Worm (Caenorhabditis elegans) whole organism, young adult: ENCODE measurements around the gene C06E2.1.

Source experiments
- B0019.2 ChIP-seq: fragments of 200-800 bp; sonication (Bioruptor generic); conservative IDR thresholded peaks from 2 replicates; pipeline ENCODE4 v1.3.6; 2022; ENCODE audit warnings: missing genetic modification reagents, missing genetic modification characterization, missing compliant biosample characterization
- C17E4.6 ChIP-seq: fragments of 200-800 bp; sonication (Bioruptor generic); IDR thresholded peaks from 2 replicates; pipeline ENCODE4 v1.3.6; 2022; ENCODE audit warnings: missing genetic modification reagents, missing genetic modification characterization, missing compliant biosample characterization
- F10E7.11 ChIP-seq: sonication (generic microtip); optimal IDR thresholded peaks from 2 replicates; lab custom pipeline; 2017; ENCODE audit warnings: mild to moderate bottlenecking, missing genetic modification characterization, moderate library complexity, missing compliant biosample characterization
- F23B12.7 ChIP-seq: sonication (generic microtip); optimal IDR thresholded peaks from 2 replicates; lab custom pipeline; 2017; ENCODE audit warnings: missing genetic modification characterization, mild to moderate bottlenecking, missing compliant biosample characterization, antibody characterized with exemption, moderate library complexity; ENCODE audit not compliant: insufficient read depth
- F33H1.4 ChIP-seq: fragments of 200-800 bp; sonication (Bioruptor generic); IDR thresholded peaks from 2 replicates; pipeline ENCODE4 v1.3.6; 2022; ENCODE audit warnings: missing genetic modification reagents, missing genetic modification characterization, missing compliant biosample characterization
- F39B2.1 ChIP-seq: fragments of 200-800 bp; sonication (Bioruptor generic); IDR thresholded peaks from 2 replicates; pipeline ENCODE4 v1.3.6; 2022; ENCODE audit warnings: missing genetic modification reagents, missing genetic modification characterization, missing compliant biosample characterization
- F57A8.1 ChIP-seq: fragments of 200-800 bp; sonication (Bioruptor generic); optimal IDR thresholded peaks from 2 replicates; lab custom pipeline; 2018; ENCODE audit warnings: mild to moderate bottlenecking, missing genetic modification characterization, moderate library complexity, missing compliant biosample characterization
- Y56A3A.18 ChIP-seq: fragments of 200-800 bp; sonication (Bioruptor generic); IDR thresholded peaks from 2 replicates; pipeline ENCODE4 v1.3.6; 2022; ENCODE audit warnings: missing genetic modification reagents, missing genetic modification characterization, missing compliant biosample characterization
- Y95B8A.8 ChIP-seq: fragments of 200-800 bp; sonication (Bioruptor generic); IDR thresholded peaks from 2 replicates; pipeline ENCODE4 v1.3.6; 2022; ENCODE audit warnings: missing genetic modification reagents, missing genetic modification characterization, missing compliant biosample characterization
- akir-1 ChIP-seq: fragments of 200-800 bp; sonication (Bioruptor generic); optimal IDR thresholded peaks from 2 replicates; lab custom pipeline; 2018; ENCODE audit warnings: mild to moderate bottlenecking, missing genetic modification characterization, moderate library complexity, missing compliant biosample characterization
- aptf-3 ChIP-seq: fragments of 200-800 bp; sonication (Bioruptor generic); IDR thresholded peaks from 2 replicates; pipeline ENCODE4 v1.3.6; 2022; ENCODE audit warnings: missing genetic modification characterization, missing compliant biosample characterization
- atf-7 ChIP-seq: sonication (generic microtip); optimal IDR thresholded peaks from 2 replicates; lab custom pipeline; 2017; ENCODE audit warnings: mild to moderate bottlenecking, missing genetic modification characterization, missing compliant biosample characterization
- athp-1 ChIP-seq: sonication (generic microtip); optimal IDR thresholded peaks from 2 replicates; lab custom pipeline; 2017; ENCODE audit warnings: mild to moderate bottlenecking, missing genetic modification characterization, missing compliant biosample characterization
- attf-3 ChIP-seq: fragments of 200-800 bp; sonication (Bioruptor generic); conservative IDR thresholded peaks from 2 replicates; pipeline ENCODE4 v1.3.6; 2022; ENCODE audit warnings: missing genetic modification reagents, missing genetic modification characterization, missing compliant biosample characterization
- attf-6 ChIP-seq: fragments of 200-800 bp; sonication (Bioruptor generic); IDR thresholded peaks from 2 replicates; pipeline ENCODE4 v1.3.6; 2022; ENCODE audit warnings: missing genetic modification reagents, missing genetic modification characterization, missing compliant biosample characterization
- bed-1 ChIP-seq: fragments of 200-800 bp; sonication (Bioruptor generic); IDR thresholded peaks from 2 replicates; pipeline ENCODE4 v1.3.6; 2022; ENCODE audit warnings: missing genetic modification reagents, missing genetic modification characterization, missing compliant biosample characterization
- cebp-2 ChIP-seq: fragments of 200-800 bp; sonication (Bioruptor generic); IDR thresholded peaks from 2 replicates; pipeline ENCODE4 v1.3.6; 2022; ENCODE audit warnings: missing genetic modification characterization, missing compliant biosample characterization
- ceh-58 ChIP-seq: fragments of 200-800 bp; sonication (Bioruptor generic); IDR thresholded peaks from 2 replicates; pipeline ENCODE4 v1.3.6; 2022; ENCODE audit warnings: missing genetic modification characterization, missing compliant biosample characterization
- ceh-79 ChIP-seq: sonication (generic microtip); optimal IDR thresholded peaks from 2 replicates; lab custom pipeline; 2017; ENCODE audit warnings: mild to moderate bottlenecking, missing genetic modification characterization, missing compliant biosample characterization
- chd-7 ChIP-seq: sonication (generic microtip); optimal IDR thresholded peaks from 2 replicates; lab custom pipeline; 2016; ENCODE audit warnings: mild to moderate bottlenecking, missing genetic modification characterization, moderate library complexity, missing compliant biosample characterization
- dpl-1 ChIP-seq: fragments of 150-350 bp; optimal IDR thresholded peaks from 2 replicates; lab custom pipeline; 2014; ENCODE audit warnings: missing biosample characterization, missing genetic modification reagents, missing genetic modification characterization
- egrh-3 ChIP-seq: fragments of 200-800 bp; sonication (Bioruptor generic); IDR thresholded peaks from 2 replicates; pipeline ENCODE4 v1.3.6; 2022; ENCODE audit warnings: missing genetic modification reagents, missing genetic modification characterization, missing compliant biosample characterization
- ekl-4 ChIP-seq: fragments of 200-800 bp; sonication (Bioruptor generic); IDR thresholded peaks from 2 replicates; pipeline ENCODE4 v1.3.6; 2022; ENCODE audit warnings: missing genetic modification reagents, missing genetic modification characterization, missing compliant biosample characterization
- him-1 ChIP-seq: sonication (generic microtip); optimal IDR thresholded peaks from 2 replicates; lab custom pipeline; 2016; ENCODE audit warnings: missing genotype, missing genetic modification reagents, missing genetic modification characterization, missing compliant biosample characterization
- hlh-12 ChIP-seq: sonication (generic microtip); optimal IDR thresholded peaks from 2 replicates; lab custom pipeline; 2016; ENCODE audit warnings: missing genetic modification characterization, missing compliant biosample characterization
- hmg-1.2 ChIP-seq: fragments of 200-800 bp; sonication (Bioruptor generic); IDR thresholded peaks from 2 replicates; pipeline ENCODE4 v1.3.6; 2022; ENCODE audit warnings: missing genetic modification reagents, missing genetic modification characterization, missing compliant biosample characterization
- let-526 ChIP-seq: fragments of 200-800 bp; sonication (Bioruptor generic); IDR thresholded peaks from 2 replicates; pipeline ENCODE4 v1.3.6; 2022; ENCODE audit warnings: missing genetic modification reagents, missing genetic modification characterization, missing compliant biosample characterization
- lin-26 ChIP-seq: fragments of 200-800 bp; sonication (Bioruptor generic); IDR thresholded peaks from 2 replicates; pipeline ENCODE4 v1.3.6; 2022; ENCODE audit warnings: missing genetic modification reagents, missing genetic modification characterization, missing compliant biosample characterization
- lsy-27 ChIP-seq: sonication (generic microtip); optimal IDR thresholded peaks from 2 replicates; lab custom pipeline; 2017; ENCODE audit warnings: missing genetic modification characterization, mild to moderate bottlenecking, missing compliant biosample characterization, antibody characterized with exemption, missing genotype, borderline replicate concordance; ENCODE audit not compliant: insufficient read depth
- madf-10 ChIP-seq: sonication (generic microtip); optimal IDR thresholded peaks from 2 replicates; lab custom pipeline; 2016; ENCODE audit warnings: mild to moderate bottlenecking, missing genetic modification characterization, missing compliant biosample characterization
- mel-28 ChIP-seq: sonication (generic microtip); optimal IDR thresholded peaks from 2 replicates; lab custom pipeline; 2016; ENCODE audit warnings: borderline replicate concordance, mild to moderate bottlenecking, missing genetic modification characterization, missing compliant biosample characterization
- nfyb-1 ChIP-seq: fragments of 200-800 bp; sonication (Bioruptor generic); IDR thresholded peaks from 2 replicates; pipeline ENCODE4 v1.3.6; 2022; ENCODE audit warnings: missing genetic modification reagents, missing genetic modification characterization, missing compliant biosample characterization
- nhr-179 ChIP-seq: sonication (generic microtip); optimal IDR thresholded peaks from 2 replicates; lab custom pipeline; 2016; ENCODE audit warnings: mild to moderate bottlenecking, missing genetic modification characterization, missing compliant biosample characterization
- nhr-90 ChIP-seq: sonication (generic microtip); optimal IDR thresholded peaks from 2 replicates; lab custom pipeline; 2016; ENCODE audit warnings: missing genotype, mild to moderate bottlenecking, missing genetic modification characterization, missing compliant biosample characterization
- pha-4 ChIP-seq: fragments of 150-350 bp; sonication (generic microtip); optimal IDR thresholded peaks from 2 replicates; lab custom pipeline; 2014; ENCODE audit warnings: missing biosample characterization, missing genetic modification reagents, missing genetic modification characterization
- rec-8 ChIP-seq, 2 experiments: sonication (generic microtip); optimal IDR thresholded peaks; 2 replicates each; lab custom pipeline; 2016; ENCODE audit warnings: mild to moderate bottlenecking in 2 of 2, missing genetic modification characterization in 2 of 2, missing genetic modification reagents in 2 of 2, missing genotype in 2 of 2, missing biosample characterization in 1 of 2, missing compliant biosample characterization in 1 of 2, moderate library complexity in 1 of 2
- snpc-4 ChIP-seq, 5 experiments: fragments of 150-350 bp in 1 of 5; sonication (generic microtip) in 4 of 5; optimal IDR thresholded peaks; 2 replicates each; lab custom pipeline; 2014 to 2018; ENCODE audit warnings: missing genetic modification characterization in 5 of 5, missing biosample characterization in 3 of 5, antibody characterized with exemption in 2 of 5, mild to moderate bottlenecking in 2 of 5, missing compliant biosample characterization in 2 of 5, missing genotype in 2 of 5, moderate library complexity in 2 of 5, missing genetic modification reagents in 1 of 5
- tlf-1 ChIP-seq: fragments of 200-800 bp; sonication (Bioruptor generic); optimal IDR thresholded peaks from 2 replicates; lab custom pipeline; 2018; ENCODE audit warnings: mild to moderate bottlenecking, missing genetic modification characterization, missing compliant biosample characterization
- unc-130 ChIP-seq: sonication (generic microtip); optimal IDR thresholded peaks from 2 replicates; lab custom pipeline; 2016; ENCODE audit warnings: missing genetic modification reagents, missing genetic modification characterization, missing compliant biosample characterization
- unc-62 ChIP-seq: fragments of 150-350 bp; optimal IDR thresholded peaks from 2 replicates; lab custom pipeline; 2014; ENCODE audit warnings: missing biosample characterization, missing genetic modification reagents, missing genetic modification characterization
- xnd-1 ChIP-seq: sonication (generic microtip); optimal IDR thresholded peaks from 2 replicates; lab custom pipeline; 2016; ENCODE audit warnings: missing genotype, missing genetic modification reagents, missing genetic modification characterization, missing compliant biosample characterization
- zfh-2 ChIP-seq: fragments of 200-800 bp; sonication (Bioruptor generic); conservative IDR thresholded peaks from 2 replicates; pipeline ENCODE4 v1.3.6; 2022; ENCODE audit warnings: missing genetic modification reagents, missing genetic modification characterization, missing compliant biosample characterization
- ztf-18 ChIP-seq: sonication (generic microtip); optimal IDR thresholded peaks from 2 replicates; lab custom pipeline; 2016; ENCODE audit warnings: missing genotype, mild to moderate bottlenecking, missing genetic modification characterization, missing compliant biosample characterization
- ztf-26 ChIP-seq: sonication (generic microtip); optimal IDR thresholded peaks from 2 replicates; lab custom pipeline; 2017; ENCODE audit warnings: missing genetic modification characterization, missing compliant biosample characterization
- ztf-28 ChIP-seq: fragments of 200-800 bp; sonication (Bioruptor generic); IDR thresholded peaks from 2 replicates; pipeline ENCODE4 v1.3.6; 2022; ENCODE audit warnings: missing genetic modification reagents, missing genetic modification characterization, missing compliant biosample characterization

The C06E2.1 gene

DNA sequence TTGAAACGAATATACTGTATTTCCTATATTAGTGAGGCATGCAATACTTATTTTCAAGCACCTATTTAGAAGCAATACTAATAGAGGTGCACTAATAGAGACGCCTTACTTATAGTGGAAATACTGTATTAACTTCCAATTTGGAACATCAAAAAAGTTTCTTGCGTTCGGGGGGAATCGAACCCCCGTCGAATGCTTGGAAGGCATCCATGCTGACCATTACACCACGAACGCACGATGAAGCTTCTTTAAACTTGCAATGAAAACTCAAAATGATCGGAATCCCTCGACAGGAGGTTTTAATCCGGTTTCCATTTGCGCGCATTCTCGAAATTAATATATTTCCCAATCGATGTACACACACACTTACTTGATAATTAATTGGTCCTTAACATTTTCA lies 36.5 kb downstream of the C06E2.1 start (continued):
- no peak for TF ChIP-seq F57A8.1 (GFP tag; lab: Kevin White, UChicago)
- TF ChIP-seq Y95B8A.8 = no peak
- TF ChIP-seq C17E4.6 (GFP tag; lab: Robert Waterston, UW) = no peak
- TF ChIP-seq hlh-12 (tag; lab: Kevin White, UChicago) = peak; percentile 49
- TF ChIP-seq bed-1 = 0 out of 2 replicates have a peak, but pooled peaks have one; percentile 49
- 0 out of 2 replicates have a peak, but pooled peaks have one; percentile 80 for TF ChIP-seq Y56A3A.18
- TF ChIP-seq, all 124 proteins: peak for 30

DNA sequence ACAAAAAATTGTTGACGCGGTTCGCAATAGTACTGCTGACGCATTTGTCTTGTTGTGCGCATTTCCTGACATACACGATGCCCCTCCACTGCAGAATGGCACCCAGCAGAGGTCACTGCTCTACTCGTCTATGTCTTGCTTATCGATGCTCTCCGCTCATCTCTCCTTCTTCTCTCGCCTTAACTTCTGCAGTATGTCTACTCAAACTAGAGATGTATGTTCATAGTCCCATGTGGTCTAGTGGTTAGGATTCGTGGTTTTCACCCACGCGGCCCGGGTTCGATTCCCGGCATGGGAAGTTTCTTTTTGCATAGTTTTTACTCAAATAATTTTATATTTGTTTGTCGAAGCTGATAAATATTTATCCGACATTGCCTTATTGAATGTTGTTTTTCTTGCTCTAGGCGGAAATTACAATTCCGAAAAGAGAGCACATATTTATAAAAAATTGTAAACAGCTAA lies 38.7 kb downstream of the C06E2.1 start, which contains the start of gene C28G1.2:
C28G1.2 (plus strand) TSS at position 130 of the 462 bp plus-strand sequence.
- TF ChIP-seq ceh-58 (GFP tag; lab: Robert Waterston, UW) (0 out of 2 replicates have a peak, but pooled peaks have one; percentile 83), let-526 (peak; percentile 76; the same call in 1 of the 2 replicates), F23B12.7 (tag; lab: Kevin White, UChicago) (peak; percentile 62), F33H1.4 (no peak), ceh-79 (tag; lab: Kevin White, UChicago) (peak; percentile 79), unc-130 (peak; percentile 88), ekl-4 (GFP tag; lab: Robert Waterston, UW) (peak; percentile 91; the same call in 1 of the 2 replicates), mel-28 (tag; lab: Kevin White, UChicago) (peak; percentile 67), attf-3 (peak; percentile 68), F10E7.11 (tag; lab: Kevin White, UChicago) (peak; percentile 84), snpc-4 (GFP tag; optimal IDR thresholded peaks at IDR 0.05; lab: Kevin White, UChicago) (peak; percentile 75), snpc-4 (tag; optimal IDR thresholded peaks at IDR 0.05; lab: Kevin White, UChicago) (peak; percentile 30 to 78 (median 76)), hmg-1.2 (GFP tag; lab: Robert Waterston, UW) (peak; percentile 90), ztf-18 (tag; lab: Kevin White, UChicago) (peak; percentile 92), ztf-28 (peak; percentile 62; the same call in 1 of the 2 replicates), madf-10 (tag; lab: Kevin White, UChicago) (peak; percentile 88), him-1 (tag; lab: Kevin White, UChicago) (peak; percentile 93), C17E4.6 (GFP tag; lab: Robert Waterston, UW) (0 out of 2 replicates have a peak, but pooled peaks have one; percentile 39), attf-6 (GFP tag; lab: Robert Waterston, UW) (no peak), rec-8 (tag; optimal IDR thresholded peaks at IDR 0.05; lab: Kevin White, UChicago) (peak; percentile 90 to 95), F57A8.1 (GFP tag; lab: Kevin White, UChicago) (peak; percentile 88), ztf-26 (tag; lab: Kevin White, UChicago) (peak; percentile 86), athp-1 (tag; lab: Kevin White, UChicago) (peak; percentile 86), F39B2.1 (GFP tag; lab: Robert Waterston, UW) (0 out of 2 replicates have a peak, but pooled peaks have one; percentile 50), cebp-2 (GFP tag; lab: Robert Waterston, UW) (peak; percentile 89), xnd-1 (tag; lab: Kevin White, UChicago) (no peak), atf-7 (tag; lab: Kevin White, UChicago) (peak; percentile 89), nhr-179 (tag; lab: Kevin White, UChicago) (peak; percentile 17), pha-4 (tag; lab: Kevin White, UChicago) (no peak), lin-26 (GFP tag; lab: Robert Waterston, UW) (peak; percentile 99), aptf-3 (GFP tag; lab: Robert Waterston, UW) (peak; percentile 94; the same call in 1 of the 2 replicates), dpl-1 (GFP tag; lab: Kevin White, UChicago) (peak; percentile 4), tlf-1 (GFP tag; lab: Kevin White, UChicago) (peak; percentile 83), lsy-27 (tag; lab: Kevin White, UChicago) (peak; percentile 79), unc-62 (GFP tag; lab: Kevin White, UChicago) (no peak), zfh-2 (no peak; the same call in none of the 2 replicates), chd-7 (peak; percentile 95), akir-1 (peak; percentile 84), nfyb-1 (GFP tag; lab: Robert Waterston, UW) (peak; percentile 87), nhr-90 (tag; lab: Kevin White, UChicago) (peak; percentile 88), egrh-3 (peak; percentile 63; the same call in 1 of the 2 replicates), B0019.2 (GFP tag; lab: Robert Waterston, UW) (0 out of 2 replicates have a peak, but pooled peaks have one; percentile 45)
